Fruit fly (Drosophila melanogaster) whole organism, embryonic: Measurements from ENCODE around the gene CG13896.

Source experiments
- Blimp-1 ChIP-seq: fragments of 200-800 bp; sonication (Bioruptor generic); optimal IDR thresholded peaks from 3 replicates; lab custom pipeline; 2018; ENCODE audit warnings: missing biosample characterization, missing genetic modification characterization, mild to moderate bottlenecking, moderate library complexity, missing genetic modification reagents
- CG11723 ChIP-seq: fragments of 200-800 bp; sonication (Bioruptor generic); optimal IDR thresholded peaks from 2 replicates; lab custom pipeline; 2017; ENCODE audit warnings: missing biosample characterization, mild to moderate bottlenecking, missing genetic modification characterization
- HLHmδ ChIP-seq: fragments of 200-800 bp; sonication (Bioruptor generic); optimal IDR thresholded peaks from 2 replicates; lab custom pipeline; 2018; ENCODE audit warnings: missing biosample characterization, mild to moderate bottlenecking, missing genetic modification characterization, moderate library complexity
- Hand ChIP-seq: fragments of 200-800 bp; sonication (Bioruptor generic); optimal IDR thresholded peaks from 2 replicates; lab custom pipeline; 2017; ENCODE audit warnings: mild to moderate bottlenecking, missing biosample characterization, missing genetic modification reagents, missing genetic modification characterization
- ab ChIP-seq: fragments of 200-800 bp; sonication (Bioruptor generic); optimal IDR thresholded peaks from 2 replicates; lab custom pipeline; 2016; ENCODE audit warnings: missing biosample characterization, missing genetic modification characterization
- bowl ChIP-seq: fragments of 200-800 bp; sonication (Bioruptor generic); IDR thresholded peaks from 2 replicates; pipeline ENCODE4 v1.3.6; 2022; ENCODE audit warnings: missing biosample characterization, missing genetic modification characterization
- h ChIP-seq: fragments of >200 bp; optimal IDR thresholded peaks from 2 replicates; lab custom pipeline; 2017
- zf30C ChIP-seq: fragments of 200-800 bp; sonication (Bioruptor generic); optimal IDR thresholded peaks from 3 replicates; lab custom pipeline; 2018; ENCODE audit warnings: missing biosample characterization, mild to moderate bottlenecking, missing genetic modification characterization

DNA sequence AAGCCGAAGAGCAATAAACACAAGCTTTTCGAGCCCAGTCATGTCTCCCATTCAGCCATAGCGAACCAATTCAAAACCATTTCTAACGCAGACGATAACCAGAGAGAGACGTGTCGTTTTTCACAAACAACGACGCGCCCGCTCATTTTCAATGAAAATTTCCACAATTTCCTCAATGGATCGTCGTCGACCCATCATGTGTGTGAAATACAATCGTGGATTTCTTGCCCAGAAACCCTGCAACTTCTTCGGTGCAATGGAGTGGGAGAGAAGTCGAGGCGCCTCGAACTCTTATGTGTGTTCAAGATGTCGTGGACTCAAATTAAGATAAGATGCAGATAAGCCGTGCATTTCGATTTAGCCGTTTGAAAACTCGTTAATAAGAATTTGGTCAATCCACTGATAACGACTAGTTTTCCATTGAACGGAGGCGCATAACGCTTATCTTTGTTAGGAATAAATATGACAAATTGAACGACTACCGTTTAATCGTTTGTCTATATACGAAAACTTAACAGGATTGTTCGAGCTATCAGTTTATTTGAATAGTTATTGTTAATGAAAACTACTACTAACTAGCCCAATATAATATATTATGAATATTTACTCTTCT, 36.2 kb upstream of the CG13896 start:
- no peak for TF ChIP-seq Blimp-1 (GFP tag; lab: Kevin White, UChicago)
- no peak for TF ChIP-seq HLHmδ (GFP tag; lab: Kevin White, UChicago)
- TF ChIP-seq Hand (GFP tag; lab: Kevin White, UChicago) = no peak
- TF ChIP-seq ab (GFP tag; lab: Kevin White, UChicago) = no peak
- TF ChIP-seq bowl (GFP tag; lab: Robert Waterston, UW) = no peak
- no peak for TF ChIP-seq zf30C (GFP tag; lab: Kevin White, UChicago)
- TF ChIP-seq h = no peak
- TF ChIP-seq CG11723 = no peak
